Worm (Caenorhabditis elegans) whole organism, midembryonic: ENCODE measurements around the gene srd-20.
"Not testable (repeated sequence)": the region's sequence is repeated elsewhere in the genome, so short reads cannot be mapped to it uniquely, and the experiment has no call there.

ENCODE experiments used
- T22C8.4 ChIP-seq: fragments of 200-800 bp; sonication (Bioruptor generic); IDR thresholded peaks from 2 replicates; pipeline ENCODE4 v1.3.6; 2022; ENCODE audit warnings: missing genetic modification characterization, missing compliant biosample characterization
- cog-1 ChIP-seq: sonication (generic microtip); optimal IDR thresholded peaks from 2 replicates; lab custom pipeline; 2016; ENCODE audit warnings: missing genetic modification characterization, missing compliant biosample characterization
- flt-1 ChIP-seq: fragments of 200-800 bp; sonication (Bioruptor generic); IDR thresholded peaks from 2 replicates; pipeline ENCODE4 v1.3.6; 2022; ENCODE audit warnings: missing genetic modification characterization, missing compliant biosample characterization
- klf-2 ChIP-seq: fragments of 200-800 bp; sonication (Bioruptor generic); conservative IDR thresholded peaks from 2 replicates; pipeline ENCODE4 v1.3.6; 2022; ENCODE audit warnings: missing genetic modification reagents, missing genetic modification characterization, missing compliant biosample characterization
- med-1 ChIP-seq: sonication (generic microtip); optimal IDR thresholded peaks from 2 replicates; lab custom pipeline; 2017; ENCODE audit warnings: missing genetic modification characterization, mild to moderate bottlenecking, missing compliant biosample characterization, antibody characterized with exemption, missing genetic modification reagents; ENCODE audit not compliant: insufficient read depth
- ref-1 ChIP-seq: fragments of 200-800 bp; sonication (Bioruptor generic); conservative IDR thresholded peaks from 2 replicates; pipeline ENCODE4 v1.3.6; 2022; ENCODE audit warnings: missing genetic modification reagents, missing genetic modification characterization, missing compliant biosample characterization
- tab-1 ChIP-seq: fragments of 200-800 bp; sonication (Bioruptor generic); IDR thresholded peaks from 2 replicates; pipeline ENCODE4 v1.3.6; 2022; ENCODE audit warnings: missing genetic modification characterization, missing compliant biosample characterization
- ztf-23 ChIP-seq: fragments of 200-800 bp; sonication (Bioruptor generic); IDR thresholded peaks from 2 replicates; pipeline ENCODE4 v1.3.6; 2022; ENCODE audit warnings: missing genetic modification reagents, missing genetic modification characterization, missing compliant biosample characterization
- ztf-29 ChIP-seq: fragments of 200-800 bp; sonication (Bioruptor generic); IDR thresholded peaks from 2 replicates; pipeline ENCODE4 v1.3.6; 2022; ENCODE audit warnings: missing genetic modification reagents, missing genetic modification characterization, missing compliant biosample characterization

The srd-20 gene

ce11 chrV:6031585-6031984 lies 23.8 kb upstream of the srd-20 start:
- TF ChIP-seq tab-1 (GFP tag; lab: Robert Waterston, UW), result no peak
- no peak for TF ChIP-seq T22C8.4 (GFP tag; lab: Robert Waterston, UW)
- TF ChIP-seq flt-1, result no peak
- TF ChIP-seq ztf-23 (GFP tag; lab: Robert Waterston, UW), result no peak

ce11 chrV:6033512-6033911 lies 21.9 kb upstream of the srd-20 start:
- no peak for TF ChIP-seq klf-2 (GFP tag; lab: Robert Waterston, UW)
- no peak for TF ChIP-seq cog-1
- no peak for TF ChIP-seq tab-1 (GFP tag; lab: Robert Waterston, UW)
- no peak for TF ChIP-seq ztf-29
- no peak for TF ChIP-seq ztf-23 (GFP tag; lab: Robert Waterston, UW)
- no peak for TF ChIP-seq med-1 (GFP tag; lab: Kevin White, UChicago)
- TF ChIP-seq flt-1, result no peak
- TF ChIP-seq ref-1 (GFP tag; lab: Robert Waterston, UW), result no peak
- no peak for TF ChIP-seq T22C8.4 (GFP tag; lab: Robert Waterston, UW)

DNA sequence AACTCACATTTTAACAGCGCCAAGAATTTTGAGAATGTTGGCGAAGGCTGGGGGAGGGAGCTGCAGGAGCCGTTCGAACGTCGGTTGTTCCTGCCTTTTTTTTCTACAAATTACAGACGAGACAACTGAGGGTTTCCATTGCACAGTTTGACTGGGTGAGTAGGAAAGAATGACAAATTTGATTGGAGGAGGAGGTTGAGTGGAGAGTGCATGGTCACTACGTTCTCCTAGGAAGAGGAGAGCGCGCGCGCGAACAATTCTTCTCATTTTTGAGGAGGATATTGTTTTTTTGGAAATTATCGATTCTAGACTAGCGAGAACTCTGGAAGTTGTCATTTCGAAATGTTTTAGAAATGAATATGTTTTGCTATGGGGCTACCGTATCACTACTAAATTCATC lies 20.7 kb upstream of the srd-20 start, which contains the start of gene dhs-17:
Gene dhs-17, minus strand, starts transcription at position 101 of the 400 bp plus-strand sequence.
- no peak for TF ChIP-seq T22C8.4 (GFP tag; lab: Robert Waterston, UW)
- no peak for TF ChIP-seq med-1 (GFP tag; lab: Kevin White, UChicago)
- TF ChIP-seq ztf-23 (GFP tag; lab: Robert Waterston, UW), result no peak
- TF ChIP-seq cog-1, result no peak
- no peak for TF ChIP-seq ref-1 (GFP tag; lab: Robert Waterston, UW)
- no peak for TF ChIP-seq klf-2 (GFP tag; lab: Robert Waterston, UW)
- TF ChIP-seq ztf-29, result no peak
- TF ChIP-seq flt-1, result no peak
- no peak for TF ChIP-seq tab-1 (GFP tag; lab: Robert Waterston, UW)

- TF ChIP-seq tab-1 (GFP tag; lab: Robert Waterston, UW) (no peak), ref-1 (GFP tag; lab: Robert Waterston, UW) (no peak), T22C8.4 (GFP tag; lab: Robert Waterston, UW) (no peak), cog-1 (no peak), klf-2 (GFP tag; lab: Robert Waterston, UW) (no peak), med-1 (GFP tag; lab: Kevin White, UChicago) (no peak), ztf-23 (GFP tag; lab: Robert Waterston, UW) (no peak), flt-1 (no peak), ztf-29 (no peak)
Observed at ce11 chrV:6036547-6036946, 18.8 kb upstream of the srd-20 start.

DNA sequence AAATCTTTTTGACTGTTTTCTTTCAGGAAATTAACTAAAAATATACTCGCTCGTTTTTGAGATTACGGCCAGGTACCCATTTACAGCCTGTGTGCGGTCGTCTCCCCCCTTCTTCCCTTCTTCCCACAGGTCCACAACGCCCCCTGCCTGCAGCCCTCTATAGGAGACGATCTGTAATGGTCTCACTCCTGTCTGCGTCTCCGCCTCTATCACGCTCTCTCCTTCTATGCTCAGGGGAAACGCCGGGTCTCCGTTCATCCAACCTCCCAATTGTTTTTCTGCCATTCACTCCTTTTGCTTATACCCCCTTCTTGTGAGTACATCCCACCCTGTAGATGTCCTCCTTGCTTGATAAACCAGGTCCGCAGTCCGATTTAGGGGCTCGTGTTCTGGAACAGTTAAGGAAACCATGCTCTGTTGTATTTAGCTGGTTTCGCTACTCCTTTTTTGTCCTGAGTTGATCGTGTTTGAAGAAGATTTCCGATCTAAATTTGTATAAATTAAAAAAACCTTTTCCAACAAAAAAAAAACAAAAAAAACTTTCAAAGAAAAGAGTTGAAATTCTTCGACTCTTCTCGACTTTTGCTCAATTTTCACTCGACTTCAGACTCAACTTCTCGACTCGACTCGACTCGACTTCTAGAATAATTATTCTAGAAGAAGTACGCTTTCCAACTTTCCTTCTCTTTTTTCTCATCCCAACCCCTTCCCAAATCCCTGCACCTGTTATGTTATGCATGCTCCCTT lies 16.8 kb upstream of the srd-20 start, which contains the start of gene F29G9.1:
Gene F29G9.1, plus strand, starts transcription at position 697 of the 747 bp plus-strand sequence.
- TF ChIP-seq ztf-29; tab-1 (GFP tag; lab: Robert Waterston, UW); med-1 (GFP tag; lab: Kevin White, UChicago): not testable (repeated sequence)

DNA sequence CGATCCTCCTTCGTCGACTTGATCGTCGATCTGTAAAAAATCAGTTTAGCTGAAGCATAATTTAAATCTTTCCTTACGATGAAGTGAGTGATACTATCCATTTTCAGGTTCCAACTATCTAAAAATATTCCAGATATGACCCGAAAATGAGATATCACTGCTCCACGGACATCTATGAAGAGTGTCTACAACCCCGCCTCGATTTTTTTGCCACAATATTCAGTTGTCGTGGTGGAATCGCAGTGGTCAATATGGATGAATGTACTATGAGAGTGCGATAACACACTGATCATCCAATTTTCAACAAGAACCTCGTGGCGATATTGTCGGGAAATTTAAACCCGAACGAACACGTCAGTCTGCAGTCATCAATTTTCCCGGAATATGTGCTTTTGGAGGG lies 14.0 kb upstream of the srd-20 start, which contains the start of gene R01B10.2:
Gene R01B10.2, minus strand, starts transcription at position 101 of the 400 bp plus-strand sequence.
- no peak for TF ChIP-seq med-1 (GFP tag; lab: Kevin White, UChicago)
- no peak for TF ChIP-seq ztf-23 (GFP tag; lab: Robert Waterston, UW)
- TF ChIP-seq T22C8.4 (GFP tag; lab: Robert Waterston, UW), result no peak
- TF ChIP-seq cog-1, result no peak
- TF ChIP-seq klf-2 (GFP tag; lab: Robert Waterston, UW), result no peak
- TF ChIP-seq ztf-29, result no peak
- no peak for TF ChIP-seq ref-1 (GFP tag; lab: Robert Waterston, UW)
- no peak for TF ChIP-seq flt-1
- no peak for TF ChIP-seq tab-1 (GFP tag; lab: Robert Waterston, UW)

DNA sequence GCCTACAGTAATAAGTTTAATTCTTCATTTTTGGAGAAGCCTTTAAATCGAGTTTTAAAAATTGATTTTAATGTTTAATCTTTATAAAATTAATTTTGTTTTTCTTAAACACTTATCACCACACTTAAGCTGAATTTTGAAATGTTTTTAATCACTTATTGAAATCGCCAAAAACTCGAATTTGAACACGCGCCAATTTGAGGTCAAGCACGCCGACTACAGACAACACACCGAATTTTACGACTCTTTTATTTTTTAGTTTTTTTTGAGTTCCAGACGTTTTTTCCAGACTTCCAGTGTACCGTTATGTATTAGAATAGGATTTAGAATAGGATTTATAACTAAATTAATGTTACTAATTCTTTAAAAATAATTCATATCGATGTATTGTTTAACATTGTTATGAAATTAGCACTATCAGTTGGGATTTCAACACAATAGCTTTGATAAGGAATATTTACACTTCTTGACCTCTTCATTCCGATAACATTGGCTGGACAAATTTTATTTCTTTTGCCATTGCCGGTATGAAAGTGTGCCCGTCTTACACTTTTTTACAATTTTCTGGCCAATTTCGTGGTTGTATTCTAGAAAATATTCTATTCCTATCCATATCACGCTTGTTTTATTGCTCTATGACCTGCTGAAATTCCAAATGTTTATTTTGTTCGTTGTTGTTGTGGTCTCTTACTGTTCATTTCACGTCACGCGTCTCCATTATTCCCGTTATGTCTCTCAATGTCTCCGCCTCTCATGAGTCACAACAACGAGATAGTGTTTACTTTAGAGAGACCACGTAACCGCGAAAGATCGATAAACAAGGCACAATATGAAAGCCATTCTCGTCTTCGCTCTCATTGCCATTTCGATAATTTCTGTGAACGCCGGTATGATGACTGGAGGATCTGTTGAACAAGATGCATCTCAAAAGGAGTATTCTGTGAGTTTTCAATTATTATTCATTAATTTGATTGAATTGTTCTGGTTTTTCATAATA lies 11.8 kb upstream of the srd-20 start, which contains the start of gene cpi-2:
Gene cpi-2, plus strand, starts transcription at position 788 of the 997 bp plus-strand sequence.
- TF ChIP-seq T22C8.4 (GFP tag; lab: Robert Waterston, UW), result peak; percentile 80
- no peak for TF ChIP-seq cog-1
- no peak for TF ChIP-seq tab-1 (GFP tag; lab: Robert Waterston, UW)
- TF ChIP-seq flt-1, result no peak
- TF ChIP-seq ztf-23 (GFP tag; lab: Robert Waterston, UW), result no peak
- no peak for TF ChIP-seq med-1 (GFP tag; lab: Kevin White, UChicago)

DNA sequence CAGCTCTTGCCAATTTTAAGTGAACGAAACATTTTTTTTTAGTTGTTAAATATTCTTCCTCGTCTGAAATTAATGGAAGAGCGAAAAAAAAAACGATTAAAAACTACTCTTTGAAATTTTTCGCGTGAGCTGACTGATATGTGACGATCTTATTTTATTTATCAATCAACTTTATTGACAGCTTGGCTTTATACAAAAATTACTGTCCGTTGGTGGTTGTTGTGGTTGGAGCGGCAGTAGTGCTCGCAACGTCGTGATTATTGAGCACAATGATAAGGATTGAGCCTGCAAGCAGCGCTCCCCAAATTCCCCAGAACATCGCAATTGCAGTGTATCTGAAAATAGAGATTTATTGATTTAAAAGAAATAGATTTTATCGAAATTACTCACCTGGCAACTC lies 10.9 kb upstream of the srd-20 start:
- TF ChIP-seq flt-1 (no peak), ztf-23 (GFP tag; lab: Robert Waterston, UW) (no peak), ztf-29 (no peak), med-1 (GFP tag; lab: Kevin White, UChicago) (no peak), tab-1 (GFP tag; lab: Robert Waterston, UW) (no peak), ref-1 (GFP tag; lab: Robert Waterston, UW) (no peak), cog-1 (no peak)
